Worm (Caenorhabditis elegans): Measurements from ENCODE around the gene Y41E3.7.

Gene Y41E3.7

ce11 chrIV:15037492-15037891 is 23.7 kb downstream of the Y41E3.7 start:
- TF ChIP-seq nhr-25 (tag; optimal IDR thresholded peaks at IDR 0.05) (no peak), daf-12 (tag; optimal IDR thresholded peaks at IDR 0.05) (no peak), hmg-11 (tag; optimal IDR thresholded peaks at IDR 0.05) (no peak), mdl-1 (tag; optimal IDR thresholded peaks at IDR 0.05) (no peak), nhr-12 (tag; optimal IDR thresholded peaks at IDR 0.05) (no peak), ama-1 (optimal IDR thresholded peaks at IDR 0.05) (no peak), fkh-10 (GFP tag; optimal IDR thresholded peaks at IDR 0.05) (no peak), elt-2 (tag; optimal IDR thresholded peaks at IDR 0.05) (no peak), egl-27 (tag; optimal IDR thresholded peaks at IDR 0.05) (no peak), nhr-28 (tag; optimal IDR thresholded peaks at IDR 0.05) (no peak), nhr-237 (tag; optimal IDR thresholded peaks at IDR 0.05) (no peak), ceh-16 (tag; optimal IDR thresholded peaks at IDR 0.05) (no peak), jun-1 (tag; optimal IDR thresholded peaks at IDR 0.05) (no peak), R02D3.7 (tag; optimal IDR thresholded peaks at IDR 0.05) (no peak)

ce11 chrIV:15038821-15039220 is 25.0 kb downstream of the Y41E3.7 start:
- no peak for TF ChIP-seq ceh-82 (tag; optimal IDR thresholded peaks at IDR 0.05)
- TF ChIP-seq jun-1 (tag; optimal IDR thresholded peaks at IDR 0.05) = no peak
- no peak for TF ChIP-seq nhr-28 (tag; optimal IDR thresholded peaks at IDR 0.05)
- no peak for TF ChIP-seq fkh-10 (GFP tag; optimal IDR thresholded peaks at IDR 0.05)
- no peak for TF ChIP-seq ZK546.5 (tag; optimal IDR thresholded peaks at IDR 0.05)
- no peak for TF ChIP-seq egl-27 (tag; optimal IDR thresholded peaks at IDR 0.05)
- TF ChIP-seq mml-1 (tag; optimal IDR thresholded peaks at IDR 0.05) = no peak
- TF ChIP-seq unc-62 (GFP tag; optimal IDR thresholded peaks at IDR 0.05) = no peak

ce11 chrIV:15039477-15039876 is 25.6 kb downstream of the Y41E3.7 start, which contains the start of gene hrpu-1:
TSS of gene hrpu-1 (plus strand) at chrIV:15039616.
- TF ChIP-seq jun-1 (tag; optimal IDR thresholded peaks at IDR 0.05) = peak; percentile 79
- TF ChIP-seq lin-39 (tag; optimal IDR thresholded peaks at IDR 0.05) = peak; percentile 59
- TF ChIP-seq unc-39 (tag; optimal IDR thresholded peaks at IDR 0.05) = no peak
- no peak for TF ChIP-seq ceh-9 (tag; optimal IDR thresholded peaks at IDR 0.05)
- TF ChIP-seq pqm-1 (tag; optimal IDR thresholded peaks at IDR 0.05) = peak; percentile 35
- no peak for TF ChIP-seq elt-1 (tag; optimal IDR thresholded peaks at IDR 0.05)
- no peak for TF ChIP-seq mml-1 (tag; optimal IDR thresholded peaks at IDR 0.05)
- TF ChIP-seq fkh-10 (GFP tag; optimal IDR thresholded peaks at IDR 0.05) = peak; percentile 2
- peak; percentile 16 for TF ChIP-seq lsy-12 (tag; optimal IDR thresholded peaks at IDR 0.05)
- TF ChIP-seq skn-1 (tag; optimal IDR thresholded peaks at IDR 0.05) = no peak
- TF ChIP-seq nhr-76 (tag; optimal IDR thresholded peaks at IDR 0.05) = no peak
- peak; percentile 67 for TF ChIP-seq nhr-43 (tag; optimal IDR thresholded peaks at IDR 0.05; ENCODE audit: poor library complexity, severe bottlenecking)
- TF ChIP-seq elt-3 (tag; optimal IDR thresholded peaks at IDR 0.05) = no peak
- no peak for TF ChIP-seq unc-62 (GFP tag; optimal IDR thresholded peaks at IDR 0.05)
- TF ChIP-seq hmg-11 (tag; optimal IDR thresholded peaks at IDR 0.05) = peak; percentile 68
- peak; percentile 87 for TF ChIP-seq pha-4 (tag; optimal IDR thresholded peaks at IDR 0.05)
- TF ChIP-seq aly-2 (tag; optimal IDR thresholded peaks at IDR 0.05) = peak; percentile 46
- no peak for TF ChIP-seq ceh-82 (tag; optimal IDR thresholded peaks at IDR 0.05)
- TF ChIP-seq lin-15B (tag; optimal IDR thresholded peaks at IDR 0.05) = peak; percentile 89
- TF ChIP-seq ama-1 (optimal IDR thresholded peaks at IDR 0.05) = peak; percentile 80
- TF ChIP-seq eor-1 (tag; optimal IDR thresholded peaks at IDR 0.05) = no peak
- peak; percentile 44 for TF ChIP-seq tbx-2 (tag; optimal IDR thresholded peaks at IDR 0.05)
- TF ChIP-seq nhr-77 (tag; optimal IDR thresholded peaks at IDR 0.05) = peak; percentile 73
- TF ChIP-seq snpc-4 (tag; optimal IDR thresholded peaks at IDR 0.05) = peak; percentile 67
- no peak for TF ChIP-seq daf-12 (tag; optimal IDR thresholded peaks at IDR 0.05)
- TF ChIP-seq ceh-28 (tag; optimal IDR thresholded peaks at IDR 0.05) = peak; percentile 51
- peak; percentile 37 for TF ChIP-seq ztf-4 (tag; optimal IDR thresholded peaks at IDR 0.05)
- TF ChIP-seq elt-2 (tag; optimal IDR thresholded peaks at IDR 0.05) = peak; percentile 42
- TF ChIP-seq nhr-25 (tag; optimal IDR thresholded peaks at IDR 0.05) = peak; percentile 69
- peak; percentile 56 for TF ChIP-seq R02D3.7 (tag; optimal IDR thresholded peaks at IDR 0.05)
- no peak for TF ChIP-seq nhr-28 (tag; optimal IDR thresholded peaks at IDR 0.05)
- no peak for TF ChIP-seq nhr-12 (tag; optimal IDR thresholded peaks at IDR 0.05)
- no peak for TF ChIP-seq fos-1 (tag; optimal IDR thresholded peaks at IDR 0.05)
- peak; percentile 90 for TF ChIP-seq nfya-1 (tag; optimal IDR thresholded peaks at IDR 0.05; ENCODE audit: insufficient read depth)
- TF ChIP-seq nhr-11 (tag; optimal IDR thresholded peaks at IDR 0.05) = no peak
- peak; percentile 63 for TF ChIP-seq nhr-23 (tag; optimal IDR thresholded peaks at IDR 0.05)
